Worm (Caenorhabditis elegans) whole organism, L3 larva: ENCODE data around the gene clec-5.

Experiments
- R02D3.7 ChIP-seq: fragments of 150-350 bp; optimal IDR thresholded peaks from 2 replicates; lab custom pipeline; 2014; ENCODE audit warnings: missing biosample characterization, missing genetic modification characterization
- ZK546.5 ChIP-seq: sonication (generic microtip); optimal IDR thresholded peaks from 2 replicates; lab custom pipeline; 2017; ENCODE audit warnings: missing biosample characterization, missing genetic modification characterization
- ceh-16 ChIP-seq: sonication (generic microtip); optimal IDR thresholded peaks from 2 replicates; lab custom pipeline; 2017; ENCODE audit warnings: missing biosample characterization, missing genetic modification characterization
- ceh-28 ChIP-seq: fragments of 150-350 bp; optimal IDR thresholded peaks from 2 replicates; lab custom pipeline; 2014; ENCODE audit warnings: missing biosample characterization, missing genetic modification reagents, missing genetic modification characterization
- ceh-82 ChIP-seq: fragments of 150-350 bp; optimal IDR thresholded peaks from 2 replicates; lab custom pipeline; 2014; ENCODE audit warnings: missing biosample characterization, missing genetic modification characterization
- egl-27 ChIP-seq: sonication (generic microtip); optimal IDR thresholded peaks from 4 replicates; lab custom pipeline; 2017; ENCODE audit warnings: missing biosample characterization, missing genetic modification reagents, missing genetic modification characterization
- egl-5 ChIP-seq: fragments of 150-350 bp; optimal IDR thresholded peaks from 2 replicates; lab custom pipeline; 2017; ENCODE audit warnings: missing biosample characterization, missing genetic modification reagents, missing genetic modification characterization, inconsistent platforms
- elt-1 ChIP-seq: fragments of 150-350 bp; optimal IDR thresholded peaks from 2 replicates; lab custom pipeline; 2014; ENCODE audit warnings: missing biosample characterization, missing genetic modification characterization
- elt-2 ChIP-seq: sonication (generic microtip); optimal IDR thresholded peaks from 2 replicates; lab custom pipeline; 2016; ENCODE audit warnings: missing genetic modification reagents, mild to moderate bottlenecking, missing genetic modification characterization, missing compliant biosample characterization
- eor-1 ChIP-seq, 2 experiments: fragments of 150-350 bp; optimal IDR thresholded peaks; 2 replicates each; lab custom pipeline; 2014 to 2018; ENCODE audit warnings: missing biosample characterization in 2 of 2, missing genetic modification characterization in 2 of 2
- fkh-10 ChIP-seq: sonication (generic microtip); optimal IDR thresholded peaks from 2 replicates; lab custom pipeline; 2017; ENCODE audit warnings: missing biosample characterization, missing genetic modification reagents, missing genetic modification characterization
- fkh-2 ChIP-seq: fragments of 150-350 bp; optimal IDR thresholded peaks from 2 replicates; lab custom pipeline; 2014; ENCODE audit warnings: missing biosample characterization, missing genetic modification reagents, missing genetic modification characterization
- fos-1 ChIP-seq: fragments of 150-350 bp; optimal IDR thresholded peaks from 2 replicates; lab custom pipeline; 2014; ENCODE audit warnings: missing biosample characterization, missing genetic modification characterization
- hmg-11 ChIP-seq: sonication (generic microtip); optimal IDR thresholded peaks from 2 replicates; lab custom pipeline; 2016; ENCODE audit warnings: missing genetic modification characterization, missing compliant biosample characterization
- jun-1 ChIP-seq: fragments of 150-350 bp; optimal IDR thresholded peaks from 2 replicates; lab custom pipeline; 2014; ENCODE audit warnings: missing biosample characterization, missing genetic modification reagents, missing genetic modification characterization
- lin-15B ChIP-seq: fragments of 150-350 bp; optimal IDR thresholded peaks from 2 replicates; lab custom pipeline; 2014; ENCODE audit warnings: missing biosample characterization, missing genetic modification characterization
- lsy-12 ChIP-seq: sonication (generic microtip); optimal IDR thresholded peaks from 2 replicates; lab custom pipeline; 2016; ENCODE audit warnings: mild to moderate bottlenecking, missing genetic modification characterization, missing compliant biosample characterization
- mdl-1 ChIP-seq: fragments of 150-350 bp; optimal IDR thresholded peaks from 2 replicates; lab custom pipeline; 2014; ENCODE audit warnings: missing biosample characterization, missing genetic modification characterization
- mml-1 ChIP-seq: fragments of 150-350 bp; sonication (generic microtip); optimal IDR thresholded peaks from 3 replicates; lab custom pipeline; 2014; ENCODE audit warnings: missing biosample characterization, missing genetic modification characterization
- nfya-1 ChIP-seq: sonication (generic microtip); optimal IDR thresholded peaks from 2 replicates; lab custom pipeline; 2017; ENCODE audit warnings: missing genetic modification characterization, mild to moderate bottlenecking, missing compliant biosample characterization, antibody characterized with exemption, moderate library complexity; ENCODE audit not compliant: insufficient read depth
- nhr-11 ChIP-seq: fragments of 150-350 bp; optimal IDR thresholded peaks from 2 replicates; lab custom pipeline; 2014; ENCODE audit warnings: missing biosample characterization, missing genetic modification characterization
- nhr-12 ChIP-seq: fragments of 150-350 bp; optimal IDR thresholded peaks from 2 replicates; lab custom pipeline; 2014; ENCODE audit warnings: missing biosample characterization, missing genetic modification characterization
- nhr-23 ChIP-seq: fragments of 150-350 bp; optimal IDR thresholded peaks from 2 replicates; lab custom pipeline; 2014; ENCODE audit warnings: missing biosample characterization, missing genetic modification reagents, missing genetic modification characterization
- nhr-237 ChIP-seq: fragments of 150-350 bp; optimal IDR thresholded peaks from 2 replicates; lab custom pipeline; 2014; ENCODE audit warnings: missing biosample characterization, missing genetic modification characterization
- nhr-67 ChIP-seq: fragments of 150-350 bp; optimal IDR thresholded peaks from 2 replicates; lab custom pipeline; 2014; ENCODE audit warnings: missing biosample characterization, missing genetic modification characterization
- nhr-76 ChIP-seq: fragments of 150-350 bp; sonication (generic microtip); optimal IDR thresholded peaks from 5 replicates; lab custom pipeline; 2014; ENCODE audit warnings: missing biosample characterization, missing genetic modification characterization
- nhr-77 ChIP-seq: fragments of 150-350 bp; optimal IDR thresholded peaks from 2 replicates; lab custom pipeline; 2014; ENCODE audit warnings: missing biosample characterization, missing genetic modification characterization
- pha-4 ChIP-seq: fragments of 150-350 bp; optimal IDR thresholded peaks from 2 replicates; lab custom pipeline; 2014; ENCODE audit warnings: missing biosample characterization, missing genetic modification reagents, missing genetic modification characterization
- pqm-1 ChIP-seq: fragments of 150-350 bp; optimal IDR thresholded peaks from 2 replicates; lab custom pipeline; 2017; ENCODE audit warnings: missing biosample characterization, missing genetic modification characterization, inconsistent platforms
- sea-2 ChIP-seq: fragments of 150-350 bp; sonication (generic microtip); optimal IDR thresholded peaks from 4 replicates; lab custom pipeline; 2014; ENCODE audit warnings: missing biosample characterization, missing genetic modification reagents, missing genetic modification characterization
- skn-1 ChIP-seq: fragments of 150-350 bp; optimal IDR thresholded peaks from 2 replicates; lab custom pipeline; 2014; ENCODE audit warnings: missing biosample characterization, missing genetic modification characterization
- snpc-4 ChIP-seq: fragments of 150-350 bp; optimal IDR thresholded peaks from 2 replicates; lab custom pipeline; 2014; ENCODE audit warnings: missing biosample characterization, missing genetic modification characterization
- tbx-2 ChIP-seq: sonication (generic microtip); optimal IDR thresholded peaks from 2 replicates; lab custom pipeline; 2016; ENCODE audit warnings: mild to moderate bottlenecking, missing genetic modification characterization, missing compliant biosample characterization
- ztf-11 ChIP-seq: fragments of 150-350 bp; optimal IDR thresholded peaks from 2 replicates; lab custom pipeline; 2014; ENCODE audit warnings: missing biosample characterization, missing genetic modification characterization
- ztf-4 ChIP-seq: fragments of 150-350 bp; optimal IDR thresholded peaks from 2 replicates; lab custom pipeline; 2014; ENCODE audit warnings: missing biosample characterization, missing genetic modification characterization

clec-5 gene

DNA sequence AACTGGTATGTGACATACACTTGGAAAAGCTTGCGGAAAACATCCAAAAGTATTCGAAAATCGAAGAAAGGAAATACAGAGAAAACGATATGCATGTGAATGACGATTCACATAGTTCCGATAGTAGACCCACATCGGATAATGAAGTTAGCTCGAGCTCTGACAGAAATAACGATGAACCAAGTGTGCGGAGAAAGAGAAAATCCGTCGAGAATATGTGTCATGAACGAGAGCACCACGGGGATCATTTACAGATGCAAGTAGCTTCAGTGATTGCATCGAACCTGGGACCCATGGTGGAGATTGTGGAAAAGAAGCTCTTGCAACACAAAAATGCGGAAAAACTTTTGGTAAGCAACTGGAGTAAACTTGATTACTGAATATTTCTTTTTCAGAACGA is 26.4 kb downstream of the clec-5 start:
- TF ChIP-seq lsy-12 (tag; lab: Kevin White, UChicago) (no peak), mdl-1 (tag; lab: Kevin White, UChicago) (no peak), nhr-67 (tag; lab: Kevin White, UChicago) (no peak), nfya-1 (tag; lab: Kevin White, UChicago) (no peak), elt-1 (tag; lab: Kevin White, UChicago) (no peak), pqm-1 (tag; lab: Kevin White, UChicago) (no peak), ZK546.5 (no peak)

ce11 chrIII:4856109-4856508 is 27.3 kb downstream of the clec-5 start, which contains the start of gene C35D10.7:
Gene C35D10.7 (plus strand): TSS chrIII:4856193.
- TF ChIP-seq egl-5 (tag; lab: Kevin White, UChicago) (no peak), tbx-2 (no peak), nhr-237 (tag; lab: Kevin White, UChicago) (no peak), pha-4 (tag; lab: Kevin White, UChicago) (no peak), nhr-67 (tag; lab: Kevin White, UChicago) (no peak), ztf-4 (tag; lab: Kevin White, UChicago) (no peak), fkh-2 (tag; lab: Kevin White, UChicago) (no peak), nhr-77 (tag; lab: Kevin White, UChicago) (no peak), hmg-11 (no peak), ZK546.5 (no peak)

- TF ChIP-seq sea-2 (GFP tag; lab: Kevin White, UChicago) (no peak), egl-5 (tag; lab: Kevin White, UChicago) (no peak), nhr-11 (tag; lab: Kevin White, UChicago) (no peak), skn-1 (tag; lab: Kevin White, UChicago) (no peak), ceh-16 (tag; lab: Kevin White, UChicago) (no peak), ceh-28 (no peak), pha-4 (tag; lab: Kevin White, UChicago) (no peak), jun-1 (tag; lab: Kevin White, UChicago) (no peak), fos-1 (tag; lab: Kevin White, UChicago) (no peak), nhr-77 (tag; lab: Kevin White, UChicago) (no peak), ztf-11 (tag; lab: Kevin White, UChicago) (no peak), nhr-12 (tag; lab: Kevin White, UChicago) (no peak), tbx-2 (no peak), ZK546.5 (no peak), pqm-1 (tag; lab: Kevin White, UChicago) (no peak)
These were observed 28.5 kb downstream of the clec-5 start, which contains the start of gene C35D10.8 for ce11 chrIII:4854918-4855317. Gene C35D10.8 (plus strand): TSS chrIII:4855218.

DNA sequence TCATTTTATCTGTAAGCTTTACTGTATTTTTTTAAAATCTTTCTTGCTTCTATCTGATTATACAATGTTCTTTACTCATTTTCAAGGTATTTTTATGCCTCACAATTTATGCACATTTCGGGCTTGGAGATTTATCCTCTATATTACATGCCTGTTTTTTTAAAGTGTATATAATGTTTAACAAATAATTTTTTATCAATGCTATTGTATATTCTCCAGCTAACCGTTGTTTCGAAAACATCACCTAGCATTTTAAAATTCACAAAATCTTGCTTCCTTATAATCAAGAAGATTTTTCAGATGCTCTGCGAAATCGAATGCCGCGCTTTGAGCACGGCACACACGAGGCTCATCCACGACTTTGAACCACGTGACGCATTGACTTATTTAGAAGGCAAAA is 31.4 kb downstream of the clec-5 start, which contains the start of gene ced-4:
Gene ced-4 (plus strand): TSS at position 301 of the 400 bp plus-strand sequence.
- TF ChIP-seq nhr-76 (tag; lab: Kevin White, UChicago) (no peak), ceh-16 (tag; lab: Kevin White, UChicago) (no peak), nfya-1 (tag; lab: Kevin White, UChicago) (no peak), pha-4 (tag; lab: Kevin White, UChicago) (no peak), ceh-82 (no peak), nhr-11 (tag; lab: Kevin White, UChicago) (no peak), pqm-1 (tag; lab: Kevin White, UChicago) (no peak), ztf-4 (tag; lab: Kevin White, UChicago) (no peak), egl-27 (no peak), eor-1 (tag; optimal IDR thresholded peaks at IDR 0.05; lab: Kevin White, UChicago) (no peak), R02D3.7 (tag; lab: Kevin White, UChicago) (no peak), nhr-23 (tag; lab: Kevin White, UChicago) (no peak), mml-1 (tag; lab: Kevin White, UChicago) (no peak), lin-15B (tag; lab: Kevin White, UChicago) (no peak), fkh-10 (GFP tag; lab: Kevin White, UChicago) (no peak), elt-2 (tag; lab: Kevin White, UChicago) (no peak), snpc-4 (no peak), lsy-12 (tag; lab: Kevin White, UChicago) (no peak), sea-2 (GFP tag; lab: Kevin White, UChicago) (no peak)
- TF ChIP-seq, all 47 proteins: peak for 0
